Worm (Caenorhabditis elegans) whole organism, L4 larva: Measurements from ENCODE around the gene henn-1.

Source experiments
- D1046.2 ChIP-seq: fragments of 200-800 bp; sonication (Bioruptor generic); IDR thresholded peaks from 2 replicates; pipeline ENCODE4 v1.3.6; 2022; ENCODE audit warnings: missing genetic modification characterization, missing compliant biosample characterization
- F10B5.3 ChIP-seq: sonication (generic microtip); optimal IDR thresholded peaks from 2 replicates; lab custom pipeline; 2016; ENCODE audit warnings: mild to moderate bottlenecking, missing genetic modification characterization, missing compliant biosample characterization
- F37D6.2 ChIP-seq: sonication (generic microtip); optimal IDR thresholded peaks from 2 replicates; lab custom pipeline; 2016; ENCODE audit warnings: mild to moderate bottlenecking, missing genetic modification characterization, missing compliant biosample characterization
- F44E2.7 ChIP-seq: fragments of 200-800 bp; sonication (Bioruptor generic); IDR thresholded peaks from 2 replicates; pipeline ENCODE4 v2.1.2; 2022; ENCODE audit warnings: missing genetic modification characterization, missing compliant biosample characterization
- R02D3.7 ChIP-seq: fragments of 150-350 bp; sonication (generic microtip); optimal IDR thresholded peaks from 3 replicates; lab custom pipeline; 2014; ENCODE audit warnings: missing biosample characterization, missing genetic modification characterization
- T20F7.1 ChIP-seq: fragments of 200-800 bp; sonication (Bioruptor generic); optimal IDR thresholded peaks from 2 replicates; lab custom pipeline; 2018; ENCODE audit warnings: mild to moderate bottlenecking, missing genetic modification characterization, missing compliant biosample characterization
- T26A8.4 ChIP-seq: fragments of 200-800 bp; sonication (Bioruptor generic); IDR thresholded peaks from 2 replicates; pipeline ENCODE4 v1.3.6; 2022; ENCODE audit warnings: missing genetic modification characterization, missing compliant biosample characterization
- Y105C5A.15 ChIP-seq: fragments of 200-800 bp; sonication (Bioruptor generic); IDR thresholded peaks from 2 replicates; pipeline ENCODE4 v1.3.6; 2022; ENCODE audit warnings: missing genetic modification characterization, missing compliant biosample characterization
- Y48G9A.11 ChIP-seq: fragments of 200-800 bp; sonication (Bioruptor generic); IDR thresholded peaks from 2 replicates; pipeline ENCODE4 v1.3.6; 2022; ENCODE audit warnings: missing genetic modification reagents, missing genetic modification characterization, missing compliant biosample characterization
- Y5F2A.4 ChIP-seq: fragments of 200-800 bp; sonication (Bioruptor generic); optimal IDR thresholded peaks from 2 replicates; lab custom pipeline; 2018; ENCODE audit warnings: mild to moderate bottlenecking, missing genetic modification characterization, missing compliant biosample characterization
- ZK546.5 ChIP-seq, 2 experiments: sonication (generic microtip); optimal IDR thresholded peaks; 2 replicates each; lab custom pipeline; 2017; ENCODE audit warnings: missing biosample characterization in 2 of 2, missing genetic modification characterization in 2 of 2
- aly-2 ChIP-seq: sonication (generic microtip); optimal IDR thresholded peaks from 2 replicates; lab custom pipeline; 2018; ENCODE audit warnings: missing biosample characterization, missing genetic modification characterization
- ama-1 ChIP-seq: fragments of 150-350 bp; optimal IDR thresholded peaks from 2 replicates; lab custom pipeline; 2014; ENCODE audit warnings: inconsistent platforms, mixed read lengths
- arid-1 ChIP-seq: fragments of 200-800 bp; sonication (Bioruptor generic); conservative IDR thresholded peaks from 2 replicates; pipeline ENCODE4 v1.3.6; 2022; ENCODE audit warnings: missing genetic modification reagents, missing genetic modification characterization, missing compliant biosample characterization
- attf-4 ChIP-seq: sonication (generic microtip); optimal IDR thresholded peaks from 3 replicates; lab custom pipeline; 2017; ENCODE audit warnings: missing biosample characterization, missing genetic modification characterization
- ceh-28 ChIP-seq: fragments of 150-350 bp; optimal IDR thresholded peaks from 2 replicates; lab custom pipeline; 2014; ENCODE audit warnings: missing biosample characterization, missing genetic modification reagents, missing genetic modification characterization
- ces-1 ChIP-seq: fragments of 150-350 bp; sonication (generic microtip); optimal IDR thresholded peaks from 4 replicates; lab custom pipeline; 2014; ENCODE audit warnings: missing biosample characterization, missing genetic modification reagents, missing genetic modification characterization
- cey-2 ChIP-seq: sonication (generic microtip); optimal IDR thresholded peaks from 3 replicates; lab custom pipeline; 2017; ENCODE audit warnings: missing genetic modification characterization, mild to moderate bottlenecking, missing compliant biosample characterization, antibody characterized with exemption, borderline replicate concordance; ENCODE audit not compliant: insufficient read depth
- ctbp-1 ChIP-seq: fragments of 200-800 bp; sonication (Bioruptor generic); IDR thresholded peaks from 2 replicates; pipeline ENCODE4 v1.3.6; 2022; ENCODE audit warnings: missing genetic modification reagents, missing genetic modification characterization, missing compliant biosample characterization
- daf-16 ChIP-seq, 3 experiments: sonication (generic microtip); optimal IDR thresholded peaks; 2 replicates each; lab custom pipeline; 2016 to 2017; ENCODE audit warnings: missing genetic modification characterization in 3 of 3, missing genetic modification reagents in 3 of 3, mild to moderate bottlenecking in 2 of 3, missing compliant biosample characterization in 2 of 3, missing biosample characterization in 1 of 3, moderate library complexity in 1 of 3
- dmd-8 ChIP-seq: fragments of 200-800 bp; sonication (Bioruptor generic); IDR thresholded peaks from 2 replicates; pipeline ENCODE4 v1.3.6; 2022; ENCODE audit warnings: missing genetic modification characterization, missing compliant biosample characterization
- dmd-9 ChIP-seq: fragments of 200-800 bp; sonication (Bioruptor generic); IDR thresholded peaks from 2 replicates; pipeline ENCODE4 v1.3.6; 2022; ENCODE audit warnings: missing genetic modification reagents, missing genetic modification characterization, missing compliant biosample characterization
- duxl-1 ChIP-seq: sonication (generic microtip); optimal IDR thresholded peaks from 2 replicates; lab custom pipeline; 2016; ENCODE audit warnings: mild to moderate bottlenecking, missing genetic modification characterization, moderate library complexity, missing compliant biosample characterization; ENCODE audit not compliant: poor library complexity
- hlh-30 ChIP-seq: sonication (generic microtip); optimal IDR thresholded peaks from 2 replicates; lab custom pipeline; 2017; ENCODE audit warnings: antibody characterized with exemption, mild to moderate bottlenecking, missing genetic modification characterization, missing compliant biosample characterization; ENCODE audit not compliant: insufficient read depth
- hmg-1.1 ChIP-seq: fragments of 200-800 bp; sonication (Bioruptor generic); IDR thresholded peaks from 2 replicates; pipeline ENCODE4 v1.3.6; 2022; ENCODE audit warnings: missing genetic modification reagents, missing genetic modification characterization, missing compliant biosample characterization
- jun-1 ChIP-seq: fragments of 150-350 bp; optimal IDR thresholded peaks from 2 replicates; lab custom pipeline; 2014; ENCODE audit warnings: missing biosample characterization, missing genetic modification reagents, missing genetic modification characterization
- lin-13 ChIP-seq: fragments of 150-350 bp; optimal IDR thresholded peaks from 2 replicates; lab custom pipeline; 2014; ENCODE audit warnings: missing biosample characterization, missing genetic modification reagents, missing genetic modification characterization
- lin-15B ChIP-seq: fragments of 150-350 bp; sonication (generic microtip); optimal IDR thresholded peaks from 3 replicates; lab custom pipeline; 2014; ENCODE audit warnings: missing biosample characterization, missing genetic modification characterization
- lin-29 ChIP-seq: fragments of 200-800 bp; sonication (Bioruptor generic); IDR thresholded peaks from 2 replicates; pipeline ENCODE4 v1.3.6; 2022; ENCODE audit warnings: missing genetic modification reagents, missing genetic modification characterization, missing compliant biosample characterization
- lin-38 ChIP-seq: fragments of 200-800 bp; sonication (Bioruptor generic); IDR thresholded peaks from 2 replicates; pipeline ENCODE4 v1.3.6; 2022; ENCODE audit warnings: missing genetic modification reagents, missing genetic modification characterization, missing compliant biosample characterization
- mep-1 ChIP-seq: fragments of 150-350 bp; sonication (generic microtip); optimal IDR thresholded peaks from 3 replicates; lab custom pipeline; 2014; ENCODE audit warnings: missing biosample characterization, missing genetic modification characterization
- mxl-3 ChIP-seq: fragments of 200-800 bp; sonication (Bioruptor generic); optimal IDR thresholded peaks from 2 replicates; lab custom pipeline; 2018; ENCODE audit warnings: mild to moderate bottlenecking, missing genetic modification characterization, missing compliant biosample characterization
- nhr-10 ChIP-seq: fragments of 150-350 bp; optimal IDR thresholded peaks from 2 replicates; lab custom pipeline; 2014; ENCODE audit warnings: missing biosample characterization, missing genetic modification characterization
- nhr-11 ChIP-seq: fragments of 150-350 bp; optimal IDR thresholded peaks from 2 replicates; lab custom pipeline; 2014; ENCODE audit warnings: missing biosample characterization, missing genetic modification characterization
- nhr-237 ChIP-seq: sonication (generic microtip); optimal IDR thresholded peaks from 2 replicates; lab custom pipeline; 2017; ENCODE audit warnings: missing biosample characterization, missing genetic modification characterization
- nhr-25 ChIP-seq: sonication (generic microtip); optimal IDR thresholded peaks from 2 replicates; lab custom pipeline; 2017; ENCODE audit warnings: missing genetic modification characterization, mild to moderate bottlenecking, missing compliant biosample characterization, antibody characterized with exemption, moderate library complexity, borderline replicate concordance; ENCODE audit not compliant: insufficient read depth
- nhr-28 ChIP-seq: fragments of 150-350 bp; optimal IDR thresholded peaks from 2 replicates; lab custom pipeline; 2014; ENCODE audit warnings: missing biosample characterization, missing genetic modification characterization
- nhr-42 ChIP-seq: fragments of 200-800 bp; sonication (Bioruptor generic); IDR thresholded peaks from 2 replicates; pipeline ENCODE4 v1.3.6; 2022; ENCODE audit warnings: missing genetic modification characterization, missing compliant biosample characterization
- nhr-48 ChIP-seq: sonication (generic microtip); optimal IDR thresholded peaks from 2 replicates; lab custom pipeline; 2016; ENCODE audit warnings: mild to moderate bottlenecking, missing genetic modification characterization, missing compliant biosample characterization
- nhr-76 ChIP-seq: fragments of 150-350 bp; optimal IDR thresholded peaks from 2 replicates; lab custom pipeline; 2014; ENCODE audit warnings: missing biosample characterization, missing genetic modification characterization
- pha-4 ChIP-seq, 2 experiments: fragments of 150-350 bp in 1 of 2; fragments of 200-800 bp in 1 of 2; sonication (Bioruptor generic) in 1 of 2; IDR thresholded peaks in 1 of 2; optimal IDR thresholded peaks in 1 of 2; 2 replicates each; pipeline versions ENCODE4 v1.3.6 to Lab custom; 2014 to 2022; ENCODE audit warnings: missing genetic modification characterization in 2 of 2, missing genetic modification reagents in 2 of 2, missing biosample characterization in 1 of 2, missing compliant biosample characterization in 1 of 2
- php-3 ChIP-seq: fragments of 200-800 bp; sonication (Bioruptor generic); IDR thresholded peaks from 2 replicates; pipeline ENCODE4 v1.3.6; 2022; ENCODE audit warnings: missing genetic modification reagents, missing genetic modification characterization, missing compliant biosample characterization
- rbr-2 ChIP-seq: sonication (generic microtip); optimal IDR thresholded peaks from 2 replicates; lab custom pipeline; 2016; ENCODE audit warnings: missing genotype, missing genetic modification characterization, missing compliant biosample characterization
- set-16 ChIP-seq: fragments of 200-800 bp; sonication (Bioruptor generic); IDR thresholded peaks from 2 replicates; pipeline ENCODE4 v1.3.6; 2022; ENCODE audit warnings: missing genetic modification reagents, missing genetic modification characterization, missing compliant biosample characterization
- tag-97 ChIP-seq: fragments of 200-800 bp; sonication (Bioruptor generic); IDR thresholded peaks from 2 replicates; pipeline ENCODE4 v1.3.6; 2022; ENCODE audit warnings: missing genetic modification characterization, missing compliant biosample characterization
- tra-1 ChIP-seq: fragments of 200-800 bp; sonication (Bioruptor generic); IDR thresholded peaks from 2 replicates; pipeline ENCODE4 v1.3.6; 2022; ENCODE audit warnings: missing genetic modification reagents, missing genetic modification characterization, missing compliant biosample characterization
- unc-62 ChIP-seq, 3 experiments: fragments of 150-350 bp in 1 of 3; sonication (generic microtip); optimal IDR thresholded peaks in 2 of 3; peaks in 1 of 3; 1 replicate in 1 of 3; 2 replicates in 2 of 3; lab custom pipeline; 2014 to 2017; ENCODE audit warnings: missing biosample characterization in 3 of 3, missing genetic modification characterization in 3 of 3, missing genetic modification reagents in 3 of 3, missing genotype in 1 of 3
- zfp-2 ChIP-seq: sonication (generic microtip); optimal IDR thresholded peaks from 2 replicates; lab custom pipeline; 2016; ENCODE audit warnings: mild to moderate bottlenecking, missing genetic modification characterization, missing compliant biosample characterization
- zfp-3 ChIP-seq: fragments of 200-800 bp; sonication (Bioruptor generic); conservative IDR thresholded peaks from 2 replicates; pipeline ENCODE4 v1.3.6; 2022; ENCODE audit warnings: missing genetic modification reagents, missing genetic modification characterization, missing compliant biosample characterization
- zip-2 ChIP-seq: fragments of 150-350 bp; optimal IDR thresholded peaks from 2 replicates; lab custom pipeline; 2014; ENCODE audit warnings: missing biosample characterization, missing genetic modification characterization

henn-1 gene

ce11 chrIII:8242809-8243208 is 10.4 kb downstream of the henn-1 start, which contains the start of gene C02F5.12:
Gene C02F5.12 (minus strand): TSS chrIII:8243029.
- no peak for TF ChIP-seq zfp-2 (tag; lab: Kevin White, UChicago)
- TF ChIP-seq dmd-9 (GFP tag; lab: Robert Waterston, UW): no peak
- TF ChIP-seq ama-1 (lab: Kevin White, UChicago): no peak
- TF ChIP-seq nhr-237: no peak
- TF ChIP-seq ceh-28 (tag; lab: Kevin White, UChicago): no peak
- TF ChIP-seq mxl-3 (GFP tag; lab: Kevin White, UChicago): no peak
- TF ChIP-seq lin-38 (GFP tag; lab: Robert Waterston, UW): peak; percentile 51
- TF ChIP-seq cey-2 (tag; lab: Kevin White, UChicago): no peak
- peak; percentile 79 for TF ChIP-seq hlh-30 (tag; lab: Kevin White, UChicago)
- TF ChIP-seq ces-1 (GFP tag; lab: Kevin White, UChicago): no peak
- 0 out of 2 replicates have a peak, but pooled peaks have one; percentile 45 for TF ChIP-seq dmd-8 (GFP tag; lab: Robert Waterston, UW)
- no peak for TF ChIP-seq nhr-76 (tag; lab: Kevin White, UChicago)
- TF ChIP-seq lin-15B (tag; lab: Kevin White, UChicago): no peak
- TF ChIP-seq attf-4 (tag; lab: Kevin White, UChicago): no peak
- TF ChIP-seq R02D3.7 (tag; lab: Kevin White, UChicago): no peak
- no peak for TF ChIP-seq Y105C5A.15 (GFP tag; lab: Robert Waterston, UW)
- no peak for TF ChIP-seq Y48G9A.11 (GFP tag; lab: Robert Waterston, UW)
- no peak for TF ChIP-seq F44E2.7
- no peak for TF ChIP-seq D1046.2
- TF ChIP-seq duxl-1: no peak
- no peak for TF ChIP-seq zip-2
- TF ChIP-seq tra-1 (GFP tag; lab: Robert Waterston, UW): no peak
- TF ChIP-seq php-3 (GFP tag; lab: Robert Waterston, UW): no peak
- no peak for TF ChIP-seq nhr-42
- 0 out of 2 replicates have a peak, but pooled peaks have one; percentile 40 for TF ChIP-seq hmg-1.1 (GFP tag; lab: Robert Waterston, UW)
- no peak for TF ChIP-seq rbr-2
- TF ChIP-seq nhr-11 (tag; lab: Kevin White, UChicago): peak; percentile 48
- peak; percentile 9 for TF ChIP-seq nhr-48 (tag; lab: Kevin White, UChicago)
- TF ChIP-seq unc-62 (GFP tag; optimal IDR thresholded peaks at IDR 0.05 in 1 of 2; lab: Kevin White, UChicago): no peak
- TF ChIP-seq unc-62 (tag; optimal IDR thresholded peaks at IDR 0.05; lab: Kevin White, UChicago): no peak
- no peak for TF ChIP-seq ZK546.5 (tag; optimal IDR thresholded peaks at IDR 0.05; lab: Kevin White, UChicago)
- no peak for TF ChIP-seq set-16 (GFP tag; lab: Robert Waterston, UW)
- TF ChIP-seq F37D6.2: no peak
- TF ChIP-seq jun-1: no peak
- TF ChIP-seq tag-97 (GFP tag; lab: Robert Waterston, UW): no peak
- TF ChIP-seq F10B5.3: no peak
- TF ChIP-seq Y5F2A.4: no peak
- TF ChIP-seq T20F7.1 (GFP tag; lab: Kevin White, UChicago): peak; percentile 20
- no peak for TF ChIP-seq pha-4 (GFP tag; IDR thresholded peaks at IDR 0.05; lab: Robert Waterston, UW)
- TF ChIP-seq pha-4 (tag; optimal IDR thresholded peaks at IDR 0.05; lab: Kevin White, UChicago): no peak
- peak; percentile 44 for TF ChIP-seq lin-13 (GFP tag; lab: Kevin White, UChicago)
- TF ChIP-seq daf-16 (GFP tag; optimal IDR thresholded peaks at IDR 0.05; lab: Kevin White, UChicago): no peak
- peak; percentile 39 for TF ChIP-seq daf-16 (tag; optimal IDR thresholded peaks at IDR 0.05; lab: Kevin White, UChicago)
- no peak for TF ChIP-seq aly-2 (tag; lab: Kevin White, UChicago)
- no peak for TF ChIP-seq nhr-10 (tag; lab: Kevin White, UChicago)
- TF ChIP-seq nhr-25 (tag; lab: Kevin White, UChicago): no peak
- TF ChIP-seq T26A8.4 (GFP tag; lab: Robert Waterston, UW): no peak
- TF ChIP-seq zfp-3 (GFP tag; lab: Robert Waterston, UW): no peak
- TF ChIP-seq mep-1 (tag; lab: Kevin White, UChicago): peak; percentile 63
- TF ChIP-seq arid-1 (GFP tag; lab: Robert Waterston, UW): 0 out of 2 replicates have a peak, but pooled peaks have one; percentile 32
- TF ChIP-seq lin-29: no peak
- peak; percentile 99 for TF ChIP-seq nhr-28 (tag; lab: Kevin White, UChicago)
- no peak for TF ChIP-seq ctbp-1 (GFP tag; lab: Robert Waterston, UW)
